Fruit fly (Drosophila melanogaster) whole organism, embryonic: ENCODE results near the gene mRpL32.

ENCODE experiments used
- Antp ChIP-seq: fragments of 200-800 bp; sonication (Bioruptor generic); optimal IDR thresholded peaks from 3 replicates; lab custom pipeline; 2016; ENCODE audit warnings: missing biosample characterization, missing genetic modification characterization
- Atf-2 ChIP-seq: fragments of 200-800 bp; sonication (Bioruptor generic); optimal IDR thresholded peaks from 2 replicates; lab custom pipeline; 2016; ENCODE audit warnings: missing biosample characterization, missing genetic modification characterization
- CG12219 ChIP-seq: fragments of 200-800 bp; sonication (Bioruptor generic); optimal IDR thresholded peaks from 3 replicates; lab custom pipeline; 2018; ENCODE audit warnings: missing biosample characterization, mild to moderate bottlenecking, missing genetic modification characterization
- CG13894 ChIP-seq: fragments of 200-800 bp; sonication (Bioruptor generic); optimal IDR thresholded peaks from 3 replicates; lab custom pipeline; 2018; ENCODE audit warnings: missing biosample characterization, mild to moderate bottlenecking, missing genetic modification characterization, moderate library complexity
- CG14860 ChIP-seq: fragments of 200-800 bp; sonication (Bioruptor generic); IDR thresholded peaks from 3 replicates; pipeline ENCODE4 v1.3.6; 2022; ENCODE audit warnings: missing biosample characterization, missing genetic modification characterization; ENCODE audit not compliant: partially characterized antibody
- CG15479 ChIP-seq: fragments of 200-800 bp; sonication (Bioruptor generic); optimal IDR thresholded peaks from 3 replicates; lab custom pipeline; 2019; ENCODE audit warnings: missing biosample characterization, mild to moderate bottlenecking, missing genetic modification characterization, moderate library complexity
- CG17385 ChIP-seq: fragments of 200-800 bp; sonication (Bioruptor generic); optimal IDR thresholded peaks from 3 replicates; lab custom pipeline; 2018; ENCODE audit warnings: missing biosample characterization, mild to moderate bottlenecking, missing genetic modification characterization
- CG1832 ChIP-seq: fragments of 200-800 bp; sonication (Bioruptor generic); optimal IDR thresholded peaks from 2 replicates; lab custom pipeline; 2017; ENCODE audit warnings: missing biosample characterization, mild to moderate bottlenecking, missing genetic modification characterization, inconsistent platforms
- CG2202 ChIP-seq: fragments of 200-800 bp; sonication (Bioruptor generic); optimal IDR thresholded peaks from 2 replicates; lab custom pipeline; 2018; ENCODE audit warnings: missing biosample characterization, mild to moderate bottlenecking, missing genetic modification characterization
- CG2678 ChIP-seq: fragments of 200-800 bp; sonication (Bioruptor generic); optimal IDR thresholded peaks from 3 replicates; lab custom pipeline; 2019; ENCODE audit warnings: missing biosample characterization, mild to moderate bottlenecking, missing genetic modification characterization, moderate library complexity
- CG32532 ChIP-seq: fragments of 200-800 bp; sonication (Bioruptor generic); IDR thresholded peaks from 2 replicates; pipeline ENCODE4 v1.3.6; 2022; ENCODE audit warnings: missing biosample characterization, missing genetic modification characterization
- CG34376 ChIP-seq: fragments of 200-800 bp; sonication (Bioruptor generic); optimal IDR thresholded peaks from 2 replicates; lab custom pipeline; 2018; ENCODE audit warnings: missing biosample characterization, mild to moderate bottlenecking, missing genetic modification characterization
- CG3838 ChIP-seq: fragments of 200-800 bp; sonication (Bioruptor generic); optimal IDR thresholded peaks from 3 replicates; lab custom pipeline; 2016; ENCODE audit warnings: missing biosample characterization, missing genetic modification characterization
- CG6175 ChIP-seq: fragments of 200-800 bp; sonication (Bioruptor generic); IDR thresholded peaks from 3 replicates; pipeline ENCODE4 v1.3.6; 2022; ENCODE audit warnings: missing biosample characterization, missing genetic modification characterization
- CG6791 ChIP-seq: fragments of 200-800 bp; sonication (Bioruptor generic); IDR thresholded peaks from 3 replicates; pipeline ENCODE4 v1.3.6; 2022; ENCODE audit warnings: missing biosample characterization, missing genetic modification characterization; ENCODE audit not compliant: partially characterized antibody
- CG8290 ChIP-seq, 3 experiments: fragments of 200-800 bp; sonication (Bioruptor generic); optimal IDR thresholded peaks; 2 replicates each; lab custom pipeline; 2016 to 2019; ENCODE audit warnings: missing biosample characterization in 3 of 3, missing genetic modification characterization in 3 of 3, mild to moderate bottlenecking in 2 of 3, moderate library complexity in 1 of 3
- CG9437 ChIP-seq: fragments of 200-800 bp; sonication (Bioruptor generic); optimal IDR thresholded peaks from 2 replicates; lab custom pipeline; 2018; ENCODE audit warnings: missing biosample characterization, mild to moderate bottlenecking, missing genetic modification characterization
- CkIIα-i1 ChIP-seq: fragments of 200-800 bp; sonication (Bioruptor generic); IDR thresholded peaks from 2 replicates; pipeline ENCODE4 v1.3.6; 2022; ENCODE audit warnings: missing biosample characterization, missing genetic modification characterization
- Dp ChIP-seq: fragments of 200-800 bp; sonication (Bioruptor generic); optimal IDR thresholded peaks from 2 replicates; lab custom pipeline; 2018; ENCODE audit warnings: missing biosample characterization, mild to moderate bottlenecking, missing genetic modification characterization, moderate library complexity
- HmgZ ChIP-seq: fragments of 200-800 bp; sonication (Bioruptor generic); optimal IDR thresholded peaks from 2 replicates; lab custom pipeline; 2018; ENCODE audit warnings: missing biosample characterization, mild to moderate bottlenecking, missing genetic modification characterization
- Hsf ChIP-seq: fragments of 200-800 bp; sonication (Bioruptor generic); optimal IDR thresholded peaks from 3 replicates; lab custom pipeline; 2016; ENCODE audit warnings: missing biosample characterization, missing genetic modification characterization
- NC2α ChIP-seq: fragments of 200-800 bp; sonication (Bioruptor generic); optimal IDR thresholded peaks from 2 replicates; lab custom pipeline; 2016; ENCODE audit warnings: missing biosample characterization, missing genetic modification characterization
- Sry-β ChIP-seq: fragments of 200-800 bp; sonication (Bioruptor generic); optimal IDR thresholded peaks from 2 replicates; lab custom pipeline; 2018; ENCODE audit warnings: missing biosample characterization, mild to moderate bottlenecking, missing genetic modification characterization, moderate library complexity
- Vsx1 ChIP-seq: fragments of 200-800 bp; sonication (Bioruptor generic); optimal IDR thresholded peaks from 2 replicates; lab custom pipeline; 2017; ENCODE audit warnings: missing biosample characterization, mild to moderate bottlenecking, missing genetic modification characterization, missing genetic modification reagents
- chif ChIP-seq, 2 experiments: fragments of 200-800 bp; sonication (Bioruptor generic); optimal IDR thresholded peaks; 3 replicates each; lab custom pipeline; 2016; ENCODE audit warnings: missing biosample characterization in 2 of 2, missing genetic modification characterization in 2 of 2
- ci ChIP-seq: fragments of 200-800 bp; sonication (Bioruptor generic); IDR thresholded peaks from 3 replicates; pipeline ENCODE4 v1.3.6; 2022; ENCODE audit warnings: missing biosample characterization, missing genetic modification characterization
- crol ChIP-seq: fragments of 200-800 bp; sonication (Bioruptor generic); IDR thresholded peaks from 2 replicates; pipeline ENCODE4 v1.3.6; 2022; ENCODE audit warnings: missing biosample characterization, missing genetic modification characterization
- cwo ChIP-seq: fragments of 200-800 bp; sonication (Bioruptor generic); optimal IDR thresholded peaks from 3 replicates; lab custom pipeline; 2017; ENCODE audit warnings: missing biosample characterization, missing genetic modification characterization, mild to moderate bottlenecking, moderate library complexity, missing genetic modification reagents
- fd102C ChIP-seq: fragments of 200-800 bp; sonication (Bioruptor generic); optimal IDR thresholded peaks from 2 replicates; lab custom pipeline; 2018; ENCODE audit warnings: missing biosample characterization, mild to moderate bottlenecking, missing genetic modification characterization, moderate library complexity
- gcm ChIP-seq: fragments of 200-800 bp; sonication (Bioruptor generic); optimal IDR thresholded peaks from 2 replicates; lab custom pipeline; 2019; ENCODE audit warnings: missing biosample characterization, mild to moderate bottlenecking, missing genetic modification characterization, moderate library complexity
- gfzf ChIP-seq: fragments of 200-800 bp; sonication (Bioruptor generic); optimal IDR thresholded peaks from 2 replicates; lab custom pipeline; 2016; ENCODE audit warnings: missing biosample characterization, mild to moderate bottlenecking, missing genetic modification characterization, moderate library complexity
- jigr1 ChIP-seq: fragments of 200-800 bp; sonication (Bioruptor generic); IDR thresholded peaks from 3 replicates; pipeline ENCODE4 v1.3.6; 2022; ENCODE audit warnings: missing biosample characterization, missing genetic modification characterization
- kah ChIP-seq: fragments of 200-800 bp; sonication (Bioruptor generic); optimal IDR thresholded peaks from 2 replicates; lab custom pipeline; 2018; ENCODE audit warnings: missing biosample characterization, mild to moderate bottlenecking, missing genetic modification characterization
- klu ChIP-seq: fragments of 200-800 bp; sonication (Bioruptor generic); IDR thresholded peaks from 2 replicates; pipeline ENCODE4 v1.3.6; 2022; ENCODE audit warnings: missing biosample characterization, missing genetic modification characterization
- mam ChIP-seq: fragments of 200-800 bp; sonication (Bioruptor generic); optimal IDR thresholded peaks from 3 replicates; lab custom pipeline; 2016; ENCODE audit warnings: missing biosample characterization, missing genetic modification characterization
- mirr ChIP-seq: fragments of 200-800 bp; sonication (Bioruptor generic); optimal IDR thresholded peaks from 3 replicates; lab custom pipeline; 2018; ENCODE audit warnings: missing biosample characterization, mild to moderate bottlenecking, missing genetic modification characterization
- nerfin-1 ChIP-seq: fragments of 200-800 bp; sonication (Bioruptor generic); optimal IDR thresholded peaks from 3 replicates; lab custom pipeline; 2019; ENCODE audit warnings: missing biosample characterization, mild to moderate bottlenecking, missing genetic modification characterization, moderate library complexity
- nom ChIP-seq: fragments of 200-800 bp; sonication (Bioruptor generic); optimal IDR thresholded peaks from 2 replicates; lab custom pipeline; 2017; ENCODE audit warnings: missing biosample characterization, missing genetic modification characterization, mild to moderate bottlenecking, moderate library complexity, missing genetic modification reagents
- pb ChIP-seq: fragments of 200-800 bp; sonication (Bioruptor generic); optimal IDR thresholded peaks from 3 replicates; lab custom pipeline; 2016; ENCODE audit warnings: missing biosample characterization, missing genetic modification characterization
- rib ChIP-seq: fragments of 200-800 bp; sonication (Bioruptor generic); IDR thresholded peaks from 2 replicates; pipeline ENCODE4 v1.3.6; 2022; ENCODE audit warnings: missing biosample characterization, missing genetic modification characterization
- sc ChIP-seq, 3 experiments: fragments of >200 bp in 2 of 3; fragments of 200-800 bp in 1 of 3; sonication (Bioruptor generic) in 1 of 3; optimal IDR thresholded peaks; 2 replicates in 2 of 3; 3 replicates in 1 of 3; lab custom pipeline; 2017; ENCODE audit warnings: mild to moderate bottlenecking in 1 of 3, missing biosample characterization in 1 of 3, missing genetic modification characterization in 1 of 3, missing genetic modification reagents in 1 of 3
- slp2 ChIP-seq: fragments of 200-800 bp; sonication (Bioruptor generic); optimal IDR thresholded peaks from 2 replicates; lab custom pipeline; 2016; ENCODE audit warnings: missing biosample characterization, missing genetic modification characterization
- sob ChIP-seq: fragments of 200-800 bp; sonication (Bioruptor generic); IDR thresholded peaks from 2 replicates; pipeline ENCODE4 v1.3.6; 2022; ENCODE audit warnings: missing biosample characterization, missing genetic modification characterization
- sug ChIP-seq: fragments of 200-800 bp; optimal IDR thresholded peaks from 2 replicates; lab custom pipeline; 2019; ENCODE audit warnings: missing biosample characterization, mild to moderate bottlenecking, missing genetic modification characterization, moderate library complexity
- trh ChIP-seq: fragments of 200-800 bp; sonication (Bioruptor generic); optimal IDR thresholded peaks from 2 replicates; lab custom pipeline; 2016; ENCODE audit warnings: missing biosample characterization, missing genetic modification characterization
- usp ChIP-seq: fragments of >200 bp; optimal IDR thresholded peaks from 2 replicates; lab custom pipeline; 2017; ENCODE audit warnings: missing biosample characterization, missing genetic modification characterization
- zen2 ChIP-seq: fragments of 200-800 bp; sonication (Bioruptor generic); IDR thresholded peaks from 3 replicates; pipeline ENCODE4 v1.3.6; 2022; ENCODE audit warnings: missing biosample characterization, missing genetic modification characterization; ENCODE audit not compliant: partially characterized antibody

mRpL32 gene

DNA sequence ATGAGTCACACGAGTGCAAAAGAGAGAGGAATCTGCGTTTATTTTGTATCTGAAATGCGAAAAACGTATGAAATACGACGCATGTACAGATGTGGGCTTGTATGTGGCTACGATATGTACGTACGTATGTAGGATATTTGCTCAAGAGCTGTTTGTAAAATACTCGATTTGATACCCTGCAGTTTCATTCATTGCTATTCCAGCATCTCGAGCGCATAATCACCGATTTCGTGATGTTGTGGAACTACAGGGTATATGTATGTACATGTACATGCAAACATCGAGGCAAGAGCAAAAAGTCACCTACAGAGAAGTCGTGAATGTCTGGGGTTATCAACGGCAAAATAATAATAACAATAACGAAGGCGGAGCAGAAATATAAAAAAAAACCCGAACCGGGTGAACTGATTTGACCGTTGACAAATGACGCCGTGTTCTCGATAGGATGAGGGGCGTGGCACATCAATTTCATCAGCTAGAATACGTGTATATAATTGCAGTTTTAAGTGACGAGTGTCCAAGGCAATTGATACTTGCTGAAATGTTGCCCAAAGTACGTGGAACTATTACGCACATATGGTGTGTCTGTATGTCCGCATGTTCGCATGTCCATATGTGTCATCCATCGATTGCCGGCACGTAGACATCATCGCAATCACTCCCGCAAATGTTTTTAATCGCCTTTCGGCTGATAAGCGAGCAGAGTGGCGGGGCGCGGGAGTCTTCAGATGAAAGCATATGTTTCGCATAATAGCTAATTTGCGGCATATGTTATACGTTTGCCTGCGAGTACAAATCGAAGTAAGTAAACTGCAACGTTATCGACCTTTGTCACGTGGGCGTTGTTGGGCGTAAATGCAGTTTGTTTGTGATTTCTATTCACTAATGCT lies 28.5 kb upstream of the mRpL32 start (continued):
- TF ChIP-seq jigr1 (GFP tag; lab: Robert Waterston, UW) (no peak), CG15479 (GFP tag; lab: Kevin White, UChicago) (peak; percentile 64), CG13894 (tag; lab: Kevin White, UChicago) (no peak), CkIIα-i1 (GFP tag; lab: Robert Waterston, UW) (no peak), CG2202 (tag; lab: Kevin White, UChicago) (no peak), CG2678 (tag; lab: Kevin White, UChicago) (no peak), sc (optimal IDR thresholded peaks at IDR 0.05; lab: Kevin White, UChicago) (no peak), sc (GFP tag; optimal IDR thresholded peaks at IDR 0.05; lab: Kevin White, UChicago) (no peak), trh (GFP tag; lab: Kevin White, UChicago) (no peak), Antp (GFP tag; lab: Kevin White, UChicago) (no peak), crol (GFP tag; lab: Robert Waterston, UW) (peak; percentile 58), kah (GFP tag; lab: Kevin White, UChicago) (no peak), sug (tag; lab: Kevin White, UChicago) (peak; percentile 48), Dp (GFP tag; lab: Kevin White, UChicago) (no peak), CG34376 (GFP tag; lab: Kevin White, UChicago) (peak; percentile 41), mirr (peak; percentile 19), HmgZ (tag; lab: Kevin White, UChicago) (no peak), pb (GFP tag; lab: Kevin White, UChicago) (no peak), CG14860 (GFP tag; lab: Robert Waterston, UW) (no peak), rib (no peak), nerfin-1 (tag; lab: Kevin White, UChicago) (no peak), chif (GFP tag; optimal IDR thresholded peaks at IDR 0.05; lab: Kevin White, UChicago) (no peak), Sry-β (GFP tag; lab: Kevin White, UChicago) (no peak), ci (no peak), usp (GFP tag; lab: Kevin White, UChicago) (no peak), Vsx1 (no peak), CG12219 (GFP tag; lab: Kevin White, UChicago) (no peak), Hsf (GFP tag; lab: Kevin White, UChicago) (no peak), klu (GFP tag; lab: Robert Waterston, UW) (no peak), cwo (GFP tag; lab: Kevin White, UChicago) (no peak), NC2α (GFP tag; lab: Kevin White, UChicago) (no peak)

- TF ChIP-seq CG8290 (GFP tag; optimal IDR thresholded peaks at IDR 0.05; lab: Kevin White, UChicago), result no peak
- TF ChIP-seq CG8290 (tag; optimal IDR thresholded peaks at IDR 0.05; lab: Kevin White, UChicago), result no peak
- no peak for TF ChIP-seq gfzf (GFP tag; lab: Kevin White, UChicago)
- TF ChIP-seq CG1832 (GFP tag; lab: Kevin White, UChicago), result no peak
- TF ChIP-seq CG9437 (GFP tag; lab: Kevin White, UChicago), result no peak
- no peak for TF ChIP-seq CG6791
- TF ChIP-seq nom, result no peak
- no peak for TF ChIP-seq fd102C (GFP tag; lab: Kevin White, UChicago)
- no peak for TF ChIP-seq CG3838 (GFP tag; lab: Kevin White, UChicago)
- no peak for TF ChIP-seq mam (GFP tag; lab: Kevin White, UChicago)
- no peak for TF ChIP-seq chif (GFP tag; optimal IDR thresholded peaks at IDR 0.05; lab: Kevin White, UChicago)
- TF ChIP-seq CG6175 (GFP tag; lab: Robert Waterston, UW), result no peak
- TF ChIP-seq CG32532 (GFP tag; lab: Robert Waterston, UW), result no peak
- TF ChIP-seq CG17385, result no peak
- no peak for TF ChIP-seq zen2 (GFP tag; lab: Robert Waterston, UW)
- TF ChIP-seq Atf-2, result no peak
- no peak for TF ChIP-seq slp2 (GFP tag; lab: Kevin White, UChicago)
- no peak for TF ChIP-seq sob (GFP tag; lab: Robert Waterston, UW)
- TF ChIP-seq gcm, result peak; percentile 56
Observed at dm6 chr3R:31225043-31225681, 27.5 kb upstream of the mRpL32 start.
